Fruit fly (Drosophila melanogaster): Measurements from ENCODE around the gene Noc1.

- TF ChIP-seq CG11762 (GFP tag; optimal IDR thresholded peaks at IDR 0.05; ENCODE audit: insufficient read depth) (no peak), Met (GFP tag; optimal IDR thresholded peaks at IDR 0.05) (no peak), Eip75B (GFP tag; optimal IDR thresholded peaks at IDR 0.05) (no peak)
These were observed 42.8 kb upstream of the Noc1 start for dm6 chr3L:11031784-11032183.

Data from whole organism, prepupa.